Fruit fly (Drosophila melanogaster): ENCODE data around the gene CG6441.

The CG6441 gene

DNA sequence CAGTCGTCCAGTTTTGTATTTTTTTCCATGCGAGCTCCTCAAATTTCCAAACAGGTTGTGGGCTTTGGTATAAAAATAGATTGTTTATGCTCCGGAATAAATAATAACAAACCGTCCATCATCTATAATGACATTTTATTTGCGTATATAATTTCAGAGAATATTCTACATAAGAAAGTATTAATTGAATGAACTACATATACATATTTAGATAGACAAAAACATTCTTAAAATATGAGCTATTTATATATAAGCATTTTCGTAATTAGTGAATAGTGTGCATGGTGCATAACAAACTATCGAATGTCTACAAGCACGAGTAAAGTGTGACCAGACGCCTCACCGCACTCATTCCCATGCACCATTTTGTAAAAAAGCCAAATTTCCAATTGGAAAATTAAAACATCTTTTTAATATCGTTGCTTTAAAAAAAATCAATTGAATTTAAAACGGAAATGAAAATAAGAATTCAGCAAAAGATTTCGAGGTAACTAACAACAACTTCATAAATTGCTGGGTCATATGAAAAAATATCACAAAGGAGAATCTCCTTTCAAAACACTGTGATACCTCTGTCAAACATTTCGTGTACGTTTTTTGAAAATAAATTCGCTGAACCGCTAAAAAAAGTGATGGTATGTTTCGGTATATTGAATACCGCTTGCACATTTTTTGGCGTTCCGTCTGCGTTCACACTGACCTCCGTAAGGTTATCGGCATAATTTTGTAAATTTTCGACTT, 48.0 kb upstream of the CG6441 start, which contains the start of gene muc (continued):
- no peak for TF ChIP-seq CG6854 (GFP tag; optimal IDR thresholded peaks at IDR 0.05)
- peak; percentile 38 for TF ChIP-seq Ets21C (GFP tag; optimal IDR thresholded peaks at IDR 0.05)
- TF ChIP-seq CG11294 (GFP tag; IDR thresholded peaks at IDR 0.05), result no peak
- TF ChIP-seq CG9139 (GFP tag; optimal IDR thresholded peaks at IDR 0.05), result no peak
- peak; percentile 18 for TF ChIP-seq CG34406 (GFP tag; optimal IDR thresholded peaks at IDR 0.05)
- TF ChIP-seq Met (GFP tag; optimal IDR thresholded peaks at IDR 0.05), result peak; percentile 34
- TF ChIP-seq Ets96B (tag; optimal IDR thresholded peaks at IDR 0.05), result no peak
- TF ChIP-seq CG8319 (GFP tag; optimal IDR thresholded peaks at IDR 0.05), result no peak
- TF ChIP-seq cyc (GFP tag; optimal IDR thresholded peaks at IDR 0.05), result peak; percentile 0
- TF ChIP-seq CG3919 (GFP tag; optimal IDR thresholded peaks at IDR 0.05), result peak; percentile 27
- no peak for TF ChIP-seq CG11902 (GFP tag; optimal IDR thresholded peaks at IDR 0.05)
- TF ChIP-seq CG7368 (GFP tag; optimal IDR thresholded peaks at IDR 0.05), result no peak
- no peak for TF ChIP-seq net (GFP tag; optimal IDR thresholded peaks at IDR 0.05)
- TF ChIP-seq CG16779 (tag; optimal IDR thresholded peaks at IDR 0.05), result no peak
- TF ChIP-seq Eip93F (GFP tag; optimal IDR thresholded peaks at IDR 0.05), result peak; percentile 1
- no peak for TF ChIP-seq vri (GFP tag; optimal IDR thresholded peaks at IDR 0.05)
- TF ChIP-seq topi (GFP tag; optimal IDR thresholded peaks at IDR 0.05), result peak; percentile 3
- TF ChIP-seq Eip78C (GFP tag), result peak; percentile 69
- TF ChIP-seq svp (GFP tag), result peak; percentile 96
- peak; percentile 27 for TF ChIP-seq CG32006 (GFP tag; optimal IDR thresholded peaks at IDR 0.05)
- peak; percentile 23 for TF ChIP-seq Eip75B (GFP tag; optimal IDR thresholded peaks at IDR 0.05)
- TF ChIP-seq CG4318 (GFP tag; optimal IDR thresholded peaks at IDR 0.05), result no peak
- no peak for TF ChIP-seq ss (GFP tag; optimal IDR thresholded peaks at IDR 0.05)
- TF ChIP-seq Hr38 (GFP tag; optimal IDR thresholded peaks at IDR 0.05), result no peak
- TF ChIP-seq CG8119 (GFP tag; IDR thresholded peaks at IDR 0.05), result no peak
- TF ChIP-seq Blimp-1 (GFP tag; optimal IDR thresholded peaks at IDR 0.05), result no peak
- no peak for TF ChIP-seq achi (GFP tag; optimal IDR thresholded peaks at IDR 0.05)
- TF ChIP-seq CG10631 (GFP tag; optimal IDR thresholded peaks at IDR 0.05), result peak; percentile 19
- TF ChIP-seq CG3032 (tag; optimal IDR thresholded peaks at IDR 0.05), result peak; percentile 39

DNA sequence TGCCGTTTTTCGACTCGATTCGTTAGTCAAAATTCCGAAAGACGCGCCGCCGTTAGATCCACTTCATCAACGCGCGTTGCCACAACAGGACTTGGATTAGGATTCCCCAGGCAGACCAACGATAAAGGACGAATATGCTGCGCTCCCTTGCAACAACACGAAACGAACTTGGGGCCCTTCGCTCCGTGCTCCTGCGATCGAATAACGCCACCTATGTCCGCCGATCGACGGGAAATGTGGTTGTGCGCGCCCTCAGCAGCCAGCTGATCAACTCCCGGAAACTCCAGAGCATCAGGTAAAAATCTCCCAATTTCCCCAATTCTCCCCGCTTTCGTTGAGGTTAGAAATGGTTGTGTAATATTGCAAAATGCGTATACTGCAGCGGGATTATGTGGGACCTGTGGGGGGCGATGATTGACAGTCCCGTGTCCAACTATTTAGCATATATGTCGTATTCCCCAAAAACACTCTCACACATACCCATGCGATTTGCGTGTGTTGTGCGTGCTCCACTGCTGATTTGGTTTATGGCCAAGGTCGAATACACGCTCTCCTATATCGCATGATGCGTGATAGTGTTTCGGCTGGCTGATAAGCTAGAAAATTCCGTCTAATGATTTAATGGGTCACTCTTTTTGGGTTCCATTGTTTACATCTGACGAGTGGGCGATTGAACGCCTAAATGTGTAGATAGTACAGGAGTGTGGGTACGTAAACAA, 47.3 kb upstream of the CG6441 start:
- TF ChIP-seq fkh (GFP tag; optimal IDR thresholded peaks at IDR 0.05), result peak; percentile 61
- TF ChIP-seq achi (GFP tag; optimal IDR thresholded peaks at IDR 0.05), result no peak

DNA sequence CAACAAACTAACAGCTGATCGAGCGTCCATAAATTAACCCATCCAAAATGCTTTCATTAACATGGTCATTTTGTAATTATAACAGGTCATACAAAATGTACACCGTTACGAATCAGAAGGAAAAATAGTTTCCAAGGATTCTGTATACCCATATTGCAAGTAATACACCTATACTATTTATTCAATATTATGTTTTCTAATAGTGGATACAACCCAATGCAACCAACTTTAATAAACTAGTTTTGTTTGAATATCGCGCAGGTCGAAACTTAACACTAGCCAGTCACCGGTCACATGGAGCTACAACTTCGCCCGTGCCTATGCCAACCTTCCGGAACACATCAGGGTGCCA, 46.7 kb upstream of the CG6441 start:
- TF ChIP-seq Eip93F (GFP tag; optimal IDR thresholded peaks at IDR 0.05), result no peak
- TF ChIP-seq Met (GFP tag; optimal IDR thresholded peaks at IDR 0.05), result no peak
- no peak for TF ChIP-seq CG16779 (tag; optimal IDR thresholded peaks at IDR 0.05)
- no peak for TF ChIP-seq Sox14 (GFP tag; optimal IDR thresholded peaks at IDR 0.05)
- no peak for TF ChIP-seq acj6 (GFP tag; optimal IDR thresholded peaks at IDR 0.05)
- no peak for TF ChIP-seq Eip78C (GFP tag)
- TF ChIP-seq CG6163 (GFP tag; IDR thresholded peaks at IDR 0.05), result no peak
- TF ChIP-seq salr (GFP tag; optimal IDR thresholded peaks at IDR 0.05), result no peak
- TF ChIP-seq CG11294 (GFP tag; IDR thresholded peaks at IDR 0.05), result no peak
- no peak for TF ChIP-seq CG34406 (GFP tag; optimal IDR thresholded peaks at IDR 0.05)
- TF ChIP-seq pdm3 (GFP tag; optimal IDR thresholded peaks at IDR 0.05), result no peak
- no peak for TF ChIP-seq CG10631 (GFP tag; optimal IDR thresholded peaks at IDR 0.05)
- no peak for TF ChIP-seq svp (GFP tag)
- TF ChIP-seq fd59A (GFP tag; optimal IDR thresholded peaks at IDR 0.05), result no peak
- TF ChIP-seq esn (GFP tag; optimal IDR thresholded peaks at IDR 0.05), result no peak
- TF ChIP-seq Sox102F (GFP tag; optimal IDR thresholded peaks at IDR 0.05), result no peak
- no peak for TF ChIP-seq CG6808 (GFP tag; optimal IDR thresholded peaks at IDR 0.05)
- TF ChIP-seq spab (GFP tag; optimal IDR thresholded peaks at IDR 0.05), result no peak
- TF ChIP-seq CG1621 (tag; optimal IDR thresholded peaks at IDR 0.05), result no peak
- no peak for TF ChIP-seq CG11902 (GFP tag; optimal IDR thresholded peaks at IDR 0.05)
